Fruit fly (Drosophila melanogaster) S2 (cell line): ENCODE measurements around the gene PGAP2.

Experiments
- CG8478 ChIP-seq: fragments of >200 bp; optimal IDR thresholded peaks from 2 replicates; lab custom pipeline; 2018
- CTCF ChIP-seq, 2 experiments: fragments of >200 bp; optimal IDR thresholded peaks; 2 replicates each; lab custom pipeline; 2018

DNA sequence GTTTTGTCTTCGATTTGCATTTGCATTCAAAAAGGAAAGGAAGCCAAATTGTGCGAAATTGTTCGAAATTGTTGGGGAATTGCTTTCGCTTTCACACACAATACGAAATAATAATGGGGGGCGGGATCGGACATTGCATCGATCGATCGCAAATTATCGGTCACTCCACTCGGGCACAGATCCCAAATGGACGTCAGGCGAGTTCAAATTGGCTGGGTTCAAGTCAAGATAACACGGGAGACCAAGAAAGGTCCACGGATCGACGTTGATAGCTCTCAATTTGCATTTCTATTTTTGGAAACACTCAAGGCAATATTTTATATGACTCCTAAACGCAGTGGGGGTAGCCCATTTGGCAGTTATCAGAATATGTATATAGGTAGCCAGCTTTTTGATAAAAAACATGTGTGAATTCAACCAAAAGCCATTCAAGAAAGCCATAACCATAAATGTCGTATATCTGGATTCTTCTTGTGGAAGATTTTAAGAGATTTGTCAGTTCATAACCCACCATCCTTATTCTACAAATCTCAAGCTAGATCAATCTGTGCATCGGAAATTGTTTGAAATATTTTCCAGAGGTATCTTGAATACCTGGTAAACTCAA is 29.9 kb upstream of the PGAP2 start:
- TF ChIP-seq CTCF (optimal IDR thresholded peaks at IDR 0.05; lab: Kevin White, UChicago) (no peak), CG8478 (no peak)
